Fruit fly (Drosophila melanogaster) whole organism, prepupa: ENCODE measurements around the gene tara.

Experiments used
- CG1621 ChIP-seq: fragments of 200-800 bp; sonication (Bioruptor generic); optimal IDR thresholded peaks from 3 replicates; lab custom pipeline; 2018; ENCODE audit warnings: missing biosample characterization, mild to moderate bottlenecking, missing genetic modification characterization
- CG31627 ChIP-seq: fragments of 200-800 bp; sonication (Bioruptor generic); optimal IDR thresholded peaks from 3 replicates; lab custom pipeline; 2016; ENCODE audit warnings: missing biosample characterization, missing genetic modification characterization
- CG6854 ChIP-seq: fragments of 200-800 bp; sonication (Bioruptor generic); optimal IDR thresholded peaks from 2 replicates; lab custom pipeline; 2017; ENCODE audit warnings: missing biosample characterization, mild to moderate bottlenecking, missing genetic modification characterization
- Hr38 ChIP-seq: sonication (Bioruptor generic); optimal IDR thresholded peaks from 2 replicates; lab custom pipeline; 2016; ENCODE audit warnings: missing biosample characterization, missing genetic modification characterization
- Hr4 ChIP-seq: fragments of 200-800 bp; sonication (Bioruptor generic); optimal IDR thresholded peaks from 3 replicates; lab custom pipeline; 2016; ENCODE audit warnings: missing biosample characterization, missing genetic modification characterization
- OdsH ChIP-seq: fragments of 200-800 bp; sonication (Bioruptor generic); optimal IDR thresholded peaks from 3 replicates; lab custom pipeline; 2016; ENCODE audit warnings: missing biosample characterization, missing genetic modification characterization
- Sox14 ChIP-seq: fragments of 200-800 bp; sonication (Bioruptor generic); optimal IDR thresholded peaks from 3 replicates; lab custom pipeline; 2016; ENCODE audit warnings: missing biosample characterization, missing genetic modification characterization
- dsx ChIP-seq: fragments of 200-800 bp; optimal IDR thresholded peaks from 3 replicates; lab custom pipeline; 2019; ENCODE audit warnings: missing biosample characterization, mild to moderate bottlenecking, missing genetic modification characterization, moderate library complexity; ENCODE audit not compliant: poor library complexity, severe bottlenecking
- vri ChIP-seq: fragments of 200-800 bp; sonication (Bioruptor generic); optimal IDR thresholded peaks from 3 replicates; lab custom pipeline; 2016; ENCODE audit warnings: missing biosample characterization, mild to moderate bottlenecking, missing genetic modification characterization

dm6 chr3R:16225760-16226159 lies 309 bp downstream of the tara start:
- TF ChIP-seq CG31627 (GFP tag; lab: Kevin White, UChicago) (no peak), Sox14 (GFP tag; lab: Kevin White, UChicago) (no peak), CG6854 (GFP tag; lab: Kevin White, UChicago) (no peak), Hr38 (no peak), Hr4 (GFP tag; lab: Kevin White, UChicago) (no peak), vri (GFP tag; lab: Kevin White, UChicago) (no peak), CG1621 (tag; lab: Kevin White, UChicago) (no peak), dsx (GFP tag; lab: Kevin White, UChicago) (no peak), OdsH (GFP tag; lab: Kevin White, UChicago) (no peak)
